Worm (Caenorhabditis elegans) whole organism, L1 larva: ENCODE data around the gene Y51H7C.41.
A peak's percentile ranks its signal among the peaks of the same experiment; 100 is the strongest.

Source experiments
- F16B12.6 ChIP-seq: fragments of 150-350 bp; optimal IDR thresholded peaks from 2 replicates; lab custom pipeline; 2014; ENCODE audit warnings: missing biosample characterization, missing genetic modification characterization
- aha-1 ChIP-seq: fragments of 150-350 bp; optimal IDR thresholded peaks from 2 replicates; lab custom pipeline; 2014; ENCODE audit warnings: missing biosample characterization, missing genetic modification characterization
- blmp-1 ChIP-seq: fragments of 150-350 bp; optimal IDR thresholded peaks from 2 replicates; lab custom pipeline; 2014; ENCODE audit warnings: missing biosample characterization, missing genetic modification characterization
- ceh-8 ChIP-seq: fragments of 200-800 bp; sonication (Bioruptor generic); optimal IDR thresholded peaks from 2 replicates; lab custom pipeline; 2018; ENCODE audit warnings: mild to moderate bottlenecking, missing genetic modification characterization, moderate library complexity, missing compliant biosample characterization
- ceh-88 ChIP-seq: fragments of 200-800 bp; sonication (Bioruptor generic); IDR thresholded peaks from 2 replicates; pipeline ENCODE4 v1.3.6; 2022; ENCODE audit warnings: missing genetic modification characterization, missing compliant biosample characterization
- ceh-90 ChIP-seq: sonication (generic microtip); optimal IDR thresholded peaks from 2 replicates; lab custom pipeline; 2016; ENCODE audit warnings: missing genetic modification characterization, missing compliant biosample characterization
- ces-1 ChIP-seq: fragments of 150-350 bp; optimal IDR thresholded peaks from 2 replicates; lab custom pipeline; 2014; ENCODE audit warnings: missing biosample characterization, missing genetic modification reagents, missing genetic modification characterization
- dsc-1 ChIP-seq: sonication (generic microtip); optimal IDR thresholded peaks from 2 replicates; lab custom pipeline; 2016; ENCODE audit warnings: mild to moderate bottlenecking, missing genetic modification characterization, missing compliant biosample characterization
- efl-1 ChIP-seq, 4 experiments: fragments of 150-350 bp; optimal IDR thresholded peaks in 3 of 4; peaks in 1 of 4; 1 replicate in 1 of 4; 2 replicates in 3 of 4; lab custom pipeline; 2014; ENCODE audit warnings: missing biosample characterization in 2 of 4, missing genetic modification characterization in 2 of 4, missing genetic modification reagents in 2 of 4
- efl-3 ChIP-seq: fragments of 200-800 bp; sonication (Bioruptor generic); optimal IDR thresholded peaks from 2 replicates; lab custom pipeline; 2018; ENCODE audit warnings: mild to moderate bottlenecking, missing genetic modification characterization, missing compliant biosample characterization
- elt-3 ChIP-seq, 6 experiments: fragments of 150-350 bp in 1 of 6; sonication (generic microtip); optimal IDR thresholded peaks; 2 replicates each; lab custom pipeline; 2017 to 2018; ENCODE audit warnings: missing biosample characterization in 6 of 6, missing genetic modification characterization in 6 of 6, inconsistent platforms in 1 of 6
- fkh-4 ChIP-seq: sonication (generic microtip); optimal IDR thresholded peaks from 2 replicates; lab custom pipeline; 2016; ENCODE audit warnings: missing compliant biosample characterization, missing genetic modification characterization, borderline replicate concordance
- fos-1 ChIP-seq: fragments of 150-350 bp; optimal IDR thresholded peaks from 2 replicates; lab custom pipeline; 2014; ENCODE audit warnings: missing biosample characterization, missing genetic modification characterization
- grh-1 ChIP-seq: fragments of 200-800 bp; sonication (Bioruptor generic); IDR thresholded peaks from 2 replicates; pipeline ENCODE4 v1.3.6; 2022; ENCODE audit warnings: missing genetic modification reagents, missing genetic modification characterization, missing compliant biosample characterization
- hlh-17 ChIP-seq: fragments of 200-800 bp; sonication (Bioruptor generic); optimal IDR thresholded peaks from 2 replicates; lab custom pipeline; 2018; ENCODE audit warnings: missing genetic modification characterization, mild to moderate bottlenecking, missing compliant biosample characterization, moderate library complexity, borderline replicate concordance
- isw-1 ChIP-seq: fragments of 200-800 bp; sonication (Bioruptor generic); IDR thresholded peaks from 2 replicates; pipeline ENCODE4 v1.3.6; 2022; ENCODE audit warnings: missing genetic modification characterization, missing compliant biosample characterization
- lin-15B ChIP-seq: fragments of 150-350 bp; sonication (generic microtip); optimal IDR thresholded peaks from 3 replicates; lab custom pipeline; 2014; ENCODE audit warnings: missing biosample characterization, missing genetic modification characterization
- lin-35 ChIP-seq, 2 experiments: fragments of 150-350 bp; optimal IDR thresholded peaks; 2 replicates each; lab custom pipeline; 2014; ENCODE audit warnings: missing biosample characterization in 2 of 2, missing genetic modification characterization in 2 of 2, missing genetic modification reagents in 2 of 2
- lin-39 ChIP-seq: fragments of 150-350 bp; optimal IDR thresholded peaks from 2 replicates; lab custom pipeline; 2014; ENCODE audit warnings: missing biosample characterization, missing genetic modification reagents, missing genetic modification characterization
- lsy-2 ChIP-seq, 2 experiments: fragments of 150-350 bp; optimal IDR thresholded peaks; 2 replicates each; lab custom pipeline; 2014; ENCODE audit warnings: missing biosample characterization in 2 of 2, missing genetic modification characterization in 2 of 2
- mab-9 ChIP-seq: fragments of 200-800 bp; sonication (Bioruptor generic); IDR thresholded peaks from 2 replicates; pipeline ENCODE4 v1.3.6; 2022; ENCODE audit warnings: missing genetic modification reagents, missing genetic modification characterization, missing compliant biosample characterization
- nhr-47 ChIP-seq: sonication (generic microtip); optimal IDR thresholded peaks from 2 replicates; lab custom pipeline; 2016; ENCODE audit warnings: mild to moderate bottlenecking, missing genetic modification characterization, moderate library complexity, missing compliant biosample characterization
- nhr-71 ChIP-seq: sonication (generic microtip); optimal IDR thresholded peaks from 2 replicates; lab custom pipeline; 2016; ENCODE audit warnings: mild to moderate bottlenecking, missing genetic modification characterization, moderate library complexity, missing compliant biosample characterization
- nhr-76 ChIP-seq: sonication (generic microtip); optimal IDR thresholded peaks from 2 replicates; lab custom pipeline; 2017; ENCODE audit warnings: missing biosample characterization, missing genetic modification characterization
- nhr-85 ChIP-seq: sonication (generic microtip); peaks from one replicate; lab custom pipeline; 2016; ENCODE audit warnings: missing genetic modification characterization, inconsistent platforms, missing compliant biosample characterization
- pax-3 ChIP-seq: fragments of 200-800 bp; sonication (Bioruptor generic); optimal IDR thresholded peaks from 2 replicates; lab custom pipeline; 2018; ENCODE audit warnings: mild to moderate bottlenecking, missing genetic modification characterization, moderate library complexity, missing compliant biosample characterization
- sox-4 ChIP-seq: sonication (generic microtip); optimal IDR thresholded peaks from 2 replicates; lab custom pipeline; 2016; ENCODE audit warnings: missing genetic modification characterization, missing compliant biosample characterization
- sup-37 ChIP-seq: fragments of 200-800 bp; sonication (Bioruptor generic); optimal IDR thresholded peaks from 2 replicates; lab custom pipeline; 2018; ENCODE audit warnings: mild to moderate bottlenecking, missing genetic modification characterization, missing compliant biosample characterization
- swsn-7 ChIP-seq: sonication (generic microtip); optimal IDR thresholded peaks from 2 replicates; lab custom pipeline; 2016; ENCODE audit warnings: missing genetic modification characterization, missing compliant biosample characterization
- tlp-1 ChIP-seq: fragments of 150-350 bp; optimal IDR thresholded peaks from 2 replicates; lab custom pipeline; 2014; ENCODE audit warnings: missing biosample characterization, missing genetic modification characterization
- unc-130 ChIP-seq: fragments of 150-350 bp; optimal IDR thresholded peaks from 2 replicates; lab custom pipeline; 2017; ENCODE audit warnings: missing biosample characterization, missing genetic modification characterization, inconsistent platforms
- unc-62 ChIP-seq: fragments of 150-350 bp; optimal IDR thresholded peaks from 2 replicates; lab custom pipeline; 2014; ENCODE audit warnings: missing biosample characterization, missing genetic modification reagents, missing genetic modification characterization
- unc-98 ChIP-seq: fragments of 200-800 bp; sonication (Bioruptor generic); IDR thresholded peaks from 2 replicates; pipeline ENCODE4 v1.3.6; 2022; ENCODE audit warnings: missing genetic modification characterization, missing compliant biosample characterization
- zag-1 ChIP-seq: fragments of 150-350 bp; optimal IDR thresholded peaks from 2 replicates; lab custom pipeline; 2014; ENCODE audit warnings: missing biosample characterization, missing genetic modification characterization
- zip-4 ChIP-seq: fragments of 200-800 bp; sonication (Bioruptor generic); optimal IDR thresholded peaks from 2 replicates; lab custom pipeline; 2018; ENCODE audit warnings: mild to moderate bottlenecking, missing genetic modification characterization, moderate library complexity, missing compliant biosample characterization
- ztf-11 ChIP-seq, 2 experiments: sonication (generic microtip); optimal IDR thresholded peaks; 2 replicates each; lab custom pipeline; 2016 to 2017; ENCODE audit warnings: missing genetic modification characterization in 2 of 2, missing biosample characterization in 1 of 2, missing compliant biosample characterization in 1 of 2
- ztf-4 ChIP-seq: fragments of 150-350 bp; optimal IDR thresholded peaks from 2 replicates; lab custom pipeline; 2014; ENCODE audit warnings: missing biosample characterization, missing genetic modification characterization

Y51H7C.41 gene

ce11 chrII:1402167-1402619 lies 928 bp upstream of the Y51H7C.41 start, which contains the start of gene Y51H7C.7 (continued):
- no peak for TF ChIP-seq ceh-88
- TF ChIP-seq ces-1 (GFP tag; lab: Kevin White, UChicago): no peak
- peak; percentile 56 for TF ChIP-seq isw-1 (GFP tag; lab: Robert Waterston, UW)
- peak; percentile 45 for TF ChIP-seq lin-15B (tag; lab: Kevin White, UChicago)
- peak; percentile 7 for TF ChIP-seq fkh-4 (tag; lab: Kevin White, UChicago)

- TF ChIP-seq mab-9 (no peak), fos-1 (no peak), nhr-76 (no peak), hlh-17 (GFP tag; lab: Kevin White, UChicago) (no peak), ceh-90 (tag; lab: Kevin White, UChicago) (no peak), elt-3 (tag; optimal IDR thresholded peaks at IDR 0.05; lab: Kevin White, UChicago) (no peak), dsc-1 (tag; lab: Kevin White, UChicago) (no peak), unc-130 (no peak), unc-62 (GFP tag; lab: Kevin White, UChicago) (no peak), nhr-47 (no peak), blmp-1 (tag; lab: Kevin White, UChicago) (no peak), unc-98 (GFP tag; lab: Robert Waterston, UW) (no peak), lsy-2 (tag; optimal IDR thresholded peaks at IDR 0.05; lab: Kevin White, UChicago) (no peak), F16B12.6 (tag; lab: Kevin White, UChicago) (no peak), nhr-85 (tag; lab: Kevin White, UChicago) (no peak), sox-4 (no peak), zip-4 (GFP tag; lab: Kevin White, UChicago) (no peak), lin-35 (GFP tag; optimal IDR thresholded peaks at IDR 0.05; lab: Kevin White, UChicago) (no peak), efl-3 (GFP tag; lab: Kevin White, UChicago) (no peak), isw-1 (GFP tag; lab: Robert Waterston, UW) (no peak)
Measured at ce11 chrII:1411372-1411771, 8.3 kb downstream of the Y51H7C.41 start, which contains the start of gene Y51H7C.9. TSS of gene Y51H7C.9 (minus strand) at chrII:1411472.

- TF ChIP-seq unc-130: no peak
- TF ChIP-seq nhr-76: no peak
- TF ChIP-seq pax-3 (tag; lab: Kevin White, UChicago): no peak
- no peak for TF ChIP-seq F16B12.6 (tag; lab: Kevin White, UChicago)
- no peak for TF ChIP-seq aha-1
- no peak for TF ChIP-seq zag-1 (tag; lab: Kevin White, UChicago)
- TF ChIP-seq nhr-71 (tag; lab: Kevin White, UChicago): no peak
- TF ChIP-seq grh-1: no peak
- no peak for TF ChIP-seq dsc-1 (tag; lab: Kevin White, UChicago)
- TF ChIP-seq lin-35 (GFP tag; optimal IDR thresholded peaks at IDR 0.05; lab: Kevin White, UChicago): no peak
- TF ChIP-seq ztf-4 (tag; lab: Kevin White, UChicago): no peak
- TF ChIP-seq efl-1 (optimal IDR thresholded peaks at IDR 0.05; lab: Kevin White, UChicago): no peak
- no peak for TF ChIP-seq efl-1 (GFP tag; optimal IDR thresholded peaks at IDR 0.05 in 1 of 2; lab: Kevin White, UChicago)
- no peak for TF ChIP-seq sup-37 (GFP tag; lab: Kevin White, UChicago)
- TF ChIP-seq nhr-47: no peak
- TF ChIP-seq swsn-7 (tag; lab: Kevin White, UChicago): no peak
- TF ChIP-seq ztf-11 (tag; optimal IDR thresholded peaks at IDR 0.05; lab: Kevin White, UChicago): no peak
- TF ChIP-seq ceh-8 (GFP tag; lab: Kevin White, UChicago): no peak
- no peak for TF ChIP-seq unc-62 (GFP tag; lab: Kevin White, UChicago)
Measured at ce11 chrII:1412359-1412907, 9.3 kb downstream of the Y51H7C.41 start, which contains the start of gene alkb-1. TSS of gene alkb-1 (plus strand) at chrII:1412409.

ce11 chrII:1419994-1420393 lies 16.9 kb downstream of the Y51H7C.41 start:
- TF ChIP-seq lin-39 (tag; lab: Kevin White, UChicago) (no peak), tlp-1 (tag; lab: Kevin White, UChicago) (no peak), efl-1 (optimal IDR thresholded peaks at IDR 0.05; lab: Kevin White, UChicago) (no peak), efl-1 (GFP tag; optimal IDR thresholded peaks at IDR 0.05 in 1 of 2; lab: Kevin White, UChicago) (peak in 1 of 2 experiments; percentile 86)
- TF ChIP-seq, all 84 proteins: peak for 1
